Worm (Caenorhabditis elegans) whole organism, L2 larva: Measurements from ENCODE around the gene cka-1.

Experiments
- ama-1 ChIP-seq: fragments of 150-350 bp; optimal IDR thresholded peaks from 2 replicates; lab custom pipeline; 2018; ENCODE audit warnings: inconsistent platforms
- ceh-16 ChIP-seq: fragments of 150-350 bp; optimal IDR thresholded peaks from 2 replicates; lab custom pipeline; 2014; ENCODE audit warnings: missing biosample characterization, missing genetic modification characterization
- egl-27 ChIP-seq: sonication (generic microtip); optimal IDR thresholded peaks from 3 replicates; lab custom pipeline; 2017; ENCODE audit warnings: missing biosample characterization, missing genetic modification reagents, missing genetic modification characterization
- lin-13 ChIP-seq: fragments of 150-350 bp; optimal IDR thresholded peaks from 2 replicates; lab custom pipeline; 2014; ENCODE audit warnings: missing biosample characterization, missing genetic modification reagents, missing genetic modification characterization
- mdl-1 ChIP-seq, 2 experiments: fragments of 150-350 bp in 1 of 2; sonication (generic microtip) in 1 of 2; optimal IDR thresholded peaks; 2 replicates each; lab custom pipeline; 2017; ENCODE audit warnings: missing biosample characterization in 2 of 2, missing genetic modification characterization in 2 of 2
- peb-1 ChIP-seq: fragments of 150-350 bp; optimal IDR thresholded peaks from 2 replicates; lab custom pipeline; 2014; ENCODE audit warnings: missing biosample characterization, missing genetic modification characterization
- unc-39 ChIP-seq: fragments of 150-350 bp; optimal IDR thresholded peaks from 2 replicates; lab custom pipeline; 2014; ENCODE audit warnings: missing biosample characterization, missing genetic modification characterization
- unc-62 ChIP-seq: fragments of 150-350 bp; optimal IDR thresholded peaks from 2 replicates; lab custom pipeline; 2014; ENCODE audit warnings: missing biosample characterization, missing genetic modification reagents, missing genetic modification characterization
- zag-1 ChIP-seq: fragments of 150-350 bp; optimal IDR thresholded peaks from 2 replicates; lab custom pipeline; 2014; ENCODE audit warnings: missing biosample characterization, missing genetic modification characterization

- no peak for TF ChIP-seq mdl-1 (tag; optimal IDR thresholded peaks at IDR 0.05; lab: Kevin White, UChicago)
- no peak for TF ChIP-seq lin-13 (GFP tag; lab: Kevin White, UChicago)
- TF ChIP-seq unc-39 (tag; lab: Kevin White, UChicago), result no peak
- no peak for TF ChIP-seq ama-1
- TF ChIP-seq zag-1 (tag; lab: Kevin White, UChicago), result no peak
- TF ChIP-seq egl-27 (tag; lab: Kevin White, UChicago), result no peak
- no peak for TF ChIP-seq ceh-16
- no peak for TF ChIP-seq peb-1 (tag; lab: Kevin White, UChicago)
- no peak for TF ChIP-seq unc-62 (GFP tag; lab: Kevin White, UChicago)
Observed at ce11 chrIV:9727217-9727616, 10.2 kb downstream of the cka-1 start.
